Fruit fly (Drosophila melanogaster): ENCODE results near the gene Boh2.

The Boh2 gene

DNA sequence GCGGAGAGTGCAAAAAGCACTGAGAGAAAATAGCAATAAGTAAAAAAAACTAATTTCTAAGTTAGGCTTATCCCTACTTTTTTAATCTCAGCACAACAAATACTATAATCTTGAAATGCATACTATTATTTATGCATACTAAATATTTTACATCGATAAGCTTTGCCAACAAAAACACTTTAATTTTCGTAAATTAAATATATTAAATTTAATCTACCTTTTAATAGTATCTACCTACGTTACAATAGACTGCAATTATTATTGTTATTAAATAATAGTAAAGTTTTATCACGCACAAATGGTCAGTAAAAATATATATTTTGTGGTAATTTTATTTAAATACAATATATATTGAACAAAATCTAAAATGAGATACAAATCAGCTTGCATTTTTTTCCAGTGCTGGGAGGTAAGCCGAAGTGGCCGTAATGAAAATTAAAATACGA, 3.3 kb downstream of the Boh2 start:
- no peak for TF ChIP-seq CG17801 (GFP tag; optimal IDR thresholded peaks at IDR 0.05; ENCODE audit: partially characterized antibody)

DNA sequence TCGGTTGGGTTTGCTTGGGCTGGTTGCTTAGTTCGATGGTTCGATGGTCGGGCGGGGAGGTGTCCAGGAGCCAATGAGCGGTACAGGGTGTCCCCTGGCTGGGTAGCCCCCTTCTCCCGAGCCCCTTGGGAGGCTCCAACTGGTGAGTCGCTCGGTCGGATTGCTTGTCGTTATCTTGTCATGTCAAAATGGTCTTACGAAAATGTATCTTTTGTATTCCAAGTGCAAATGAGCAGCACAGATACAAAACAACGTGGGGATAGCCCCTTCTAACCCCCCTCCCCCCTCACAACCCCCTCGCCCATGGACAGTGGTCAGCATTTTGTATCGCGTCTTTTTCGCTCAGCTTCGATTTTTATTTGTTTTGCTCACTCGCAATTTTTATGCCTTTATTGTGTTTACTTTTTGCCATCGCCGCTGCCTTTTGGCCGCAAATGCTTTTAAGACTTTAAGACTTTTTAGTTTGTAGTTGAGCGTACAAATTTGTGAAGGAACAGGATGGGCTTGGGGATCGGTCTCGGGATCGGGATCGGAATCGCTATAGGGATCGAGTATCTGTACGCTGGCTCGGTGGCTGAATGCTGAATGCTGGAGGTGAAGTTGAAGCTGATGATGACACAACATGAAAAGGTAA, 3.9 kb downstream of the Boh2 start:
- TF ChIP-seq CG17801 (GFP tag; optimal IDR thresholded peaks at IDR 0.05; ENCODE audit: partially characterized antibody): no peak

DNA sequence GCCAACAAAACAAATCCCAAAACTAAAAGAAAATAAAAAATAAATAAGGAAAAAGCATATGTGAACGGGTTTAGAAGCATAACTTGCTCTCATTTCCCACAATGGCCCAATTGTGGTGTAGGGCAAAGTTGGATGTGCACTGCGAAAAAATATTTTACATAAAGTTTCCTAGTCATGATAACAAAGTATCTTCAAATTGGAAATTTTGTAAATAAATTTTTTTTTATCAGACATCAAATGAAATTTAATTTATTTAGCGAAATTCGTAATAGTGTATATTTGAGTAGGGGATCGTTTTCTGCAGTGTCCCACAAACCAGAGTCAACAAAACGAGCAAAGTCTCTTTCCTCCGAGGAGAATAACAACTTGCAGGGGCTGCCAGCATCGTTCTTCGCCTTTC, 5.3 kb downstream of the Boh2 start:
- no peak for TF ChIP-seq CG17801 (GFP tag; optimal IDR thresholded peaks at IDR 0.05; ENCODE audit: partially characterized antibody)

DNA sequence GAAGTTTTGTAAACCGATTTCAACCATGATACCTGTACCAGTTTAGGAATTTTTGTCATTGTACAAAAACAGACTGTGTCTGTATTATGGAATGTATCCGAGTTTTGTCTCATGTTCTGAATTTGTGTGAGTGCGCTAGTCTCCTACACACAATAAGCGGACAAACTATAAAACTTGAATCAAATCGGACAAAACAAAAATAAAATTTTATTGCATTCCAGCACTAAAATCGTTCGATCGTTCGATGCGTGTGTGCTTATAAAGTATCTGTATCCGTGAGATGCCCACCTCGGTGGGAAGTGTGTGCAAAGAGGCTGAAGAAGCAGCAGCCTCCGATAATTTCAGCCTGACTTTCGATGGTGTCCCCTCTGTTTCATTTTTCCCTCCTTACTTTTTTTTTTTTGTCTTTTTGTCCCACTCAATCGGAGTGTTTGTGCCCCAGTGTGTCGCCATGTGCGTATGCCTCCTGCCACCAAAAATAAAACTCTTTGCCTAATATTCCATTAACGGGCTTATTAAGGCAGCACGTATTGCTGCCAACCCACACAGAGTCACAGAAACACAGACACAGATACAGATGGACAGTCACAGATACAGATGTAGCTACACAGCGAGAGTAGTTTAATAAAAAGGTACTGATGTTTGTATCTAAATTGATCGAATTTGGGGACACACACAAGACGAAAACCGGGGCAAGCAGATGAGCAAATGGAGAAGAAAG, 9.7 kb downstream of the Boh2 start:
- TF ChIP-seq CG17801 (GFP tag; optimal IDR thresholded peaks at IDR 0.05; ENCODE audit: partially characterized antibody): no peak

DNA sequence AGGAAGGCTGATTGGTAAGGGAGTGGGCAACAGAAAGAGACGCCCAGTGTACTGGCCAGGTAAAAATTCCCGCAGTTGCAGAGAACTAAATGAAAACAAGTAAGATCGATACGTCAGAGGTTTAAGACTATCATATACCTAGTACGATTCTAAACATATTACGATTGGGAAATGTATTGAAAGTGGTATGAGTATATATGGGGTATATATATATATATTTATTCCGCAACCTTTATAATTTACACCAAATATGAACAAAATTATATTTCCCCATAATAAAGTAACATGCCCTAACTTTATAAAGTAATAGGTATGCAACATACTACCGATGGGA, 10.3 kb downstream of the Boh2 start:
- no peak for TF ChIP-seq CG17801 (GFP tag; optimal IDR thresholded peaks at IDR 0.05; ENCODE audit: partially characterized antibody)

DNA sequence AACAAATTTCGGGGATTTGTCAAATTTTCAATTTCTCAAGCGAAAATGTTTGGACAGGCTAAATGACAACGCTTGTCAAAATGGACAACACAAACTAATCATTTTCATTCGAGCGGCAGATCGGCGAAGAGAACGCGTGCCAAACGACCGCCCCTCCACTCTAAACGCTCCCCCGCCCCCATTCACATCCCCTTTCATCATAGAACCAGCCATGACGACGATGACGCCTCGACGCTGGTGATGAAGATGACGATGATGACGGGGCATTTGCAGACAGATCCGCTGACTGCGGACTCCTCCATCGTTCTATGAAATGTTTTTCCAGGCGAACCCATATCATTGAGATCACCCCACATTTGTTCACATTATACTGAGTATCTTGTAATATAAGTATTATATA, 11.3 kb downstream of the Boh2 start:
- no peak for TF ChIP-seq CG17801 (GFP tag; optimal IDR thresholded peaks at IDR 0.05; ENCODE audit: partially characterized antibody)

DNA sequence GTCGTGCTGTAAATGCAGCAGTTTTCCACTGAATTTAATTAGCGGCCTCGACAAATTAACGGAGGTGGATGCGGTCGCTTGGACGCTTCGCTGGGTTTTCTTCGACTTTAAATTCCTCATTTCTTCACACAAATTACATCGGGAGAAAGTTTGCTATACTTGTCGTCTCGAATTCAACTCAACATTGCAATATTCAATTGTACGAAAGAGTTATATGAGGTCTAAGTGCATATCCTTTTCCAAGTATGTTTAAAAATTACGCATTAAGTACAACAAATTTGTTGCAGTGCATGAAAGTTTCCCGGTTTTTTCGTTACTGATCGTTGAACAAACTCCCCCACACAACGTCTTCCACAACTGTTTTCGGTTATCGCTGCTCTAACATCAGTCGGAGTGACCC, 13.9 kb downstream of the Boh2 start:
- TF ChIP-seq CG17801 (GFP tag; optimal IDR thresholded peaks at IDR 0.05; ENCODE audit: partially characterized antibody): no peak

DNA sequence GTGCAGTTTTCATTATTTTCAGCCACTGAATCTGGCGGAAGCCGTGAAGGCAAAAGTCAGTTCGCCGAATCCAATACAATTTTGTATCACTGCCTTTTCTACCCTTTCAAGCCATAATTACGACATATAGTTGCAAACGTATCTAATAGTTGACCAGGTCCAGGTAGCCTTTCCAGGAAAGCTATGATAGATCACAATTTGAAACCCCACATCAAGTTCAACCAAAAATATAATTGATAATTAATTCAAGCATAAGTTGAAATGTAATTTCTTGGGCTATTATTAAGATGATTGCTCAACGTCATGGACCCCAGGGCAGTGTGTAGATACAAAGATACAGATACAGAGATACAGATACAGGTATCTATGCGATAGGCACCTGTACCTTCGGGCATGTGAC, 17.4 kb downstream of the Boh2 start:
- no peak for TF ChIP-seq CG17801 (GFP tag; optimal IDR thresholded peaks at IDR 0.05; ENCODE audit: partially characterized antibody)

DNA sequence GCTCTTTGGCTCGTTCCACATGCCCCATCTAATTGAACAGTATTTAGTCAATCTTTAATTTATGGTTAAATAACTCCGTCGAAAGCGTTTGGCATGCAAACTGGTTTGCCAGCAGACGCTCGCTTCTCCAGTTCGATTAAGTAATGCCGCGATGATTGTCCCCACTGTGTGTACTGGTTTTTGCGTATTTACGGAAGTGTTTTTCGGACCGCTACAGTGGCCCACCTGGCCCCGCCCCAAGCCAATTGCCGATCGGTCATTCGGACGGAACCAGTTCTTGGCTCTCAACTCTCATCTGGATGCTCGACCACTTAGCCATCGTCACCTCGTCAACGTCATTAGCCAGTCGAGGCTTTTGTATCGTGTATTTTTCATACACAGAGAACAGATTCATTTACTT, 17.9 kb downstream of the Boh2 start:
- no peak for TF ChIP-seq CG17801 (GFP tag; optimal IDR thresholded peaks at IDR 0.05; ENCODE audit: partially characterized antibody)

DNA sequence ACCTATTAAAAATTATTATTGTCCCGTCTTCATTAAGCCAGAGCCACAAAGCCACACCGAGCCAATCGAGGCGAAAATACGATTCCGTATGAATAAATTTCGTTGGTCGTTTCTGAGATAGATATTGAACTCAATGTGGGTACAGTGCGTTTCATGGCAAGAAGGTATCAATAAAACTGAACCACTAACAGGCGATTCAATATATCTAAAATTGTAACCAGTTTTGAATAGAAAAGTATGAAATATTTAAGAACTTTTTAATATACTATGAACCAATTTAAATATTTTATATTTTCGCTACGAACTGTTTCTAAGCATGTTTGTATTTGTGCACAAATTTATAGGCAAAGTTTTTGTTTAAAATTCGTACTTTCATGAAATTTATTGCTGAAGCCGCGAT, 20.2 kb downstream of the Boh2 start:
- TF ChIP-seq CG17801 (GFP tag; optimal IDR thresholded peaks at IDR 0.05; ENCODE audit: partially characterized antibody): no peak

DNA sequence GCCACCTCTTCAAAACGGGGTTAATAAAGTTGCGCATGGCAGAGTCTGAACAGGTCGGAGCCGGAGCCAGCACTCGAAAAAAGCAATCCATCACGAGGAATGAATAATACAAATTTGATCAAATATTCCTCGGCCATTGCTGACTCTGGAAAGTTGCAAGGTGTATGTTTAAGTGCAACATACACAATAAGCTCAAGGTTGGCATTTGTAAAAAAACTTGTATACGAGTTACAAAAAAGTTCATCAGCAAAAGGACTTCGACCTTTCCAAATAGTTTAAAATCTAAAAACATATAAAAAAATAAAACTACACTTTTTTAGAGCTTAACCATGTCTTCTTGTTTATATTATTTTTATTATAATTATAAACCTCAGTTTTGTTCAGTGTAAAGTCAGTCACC, 21.9 kb downstream of the Boh2 start:
- TF ChIP-seq CG17801 (GFP tag; optimal IDR thresholded peaks at IDR 0.05; ENCODE audit: partially characterized antibody): no peak

DNA sequence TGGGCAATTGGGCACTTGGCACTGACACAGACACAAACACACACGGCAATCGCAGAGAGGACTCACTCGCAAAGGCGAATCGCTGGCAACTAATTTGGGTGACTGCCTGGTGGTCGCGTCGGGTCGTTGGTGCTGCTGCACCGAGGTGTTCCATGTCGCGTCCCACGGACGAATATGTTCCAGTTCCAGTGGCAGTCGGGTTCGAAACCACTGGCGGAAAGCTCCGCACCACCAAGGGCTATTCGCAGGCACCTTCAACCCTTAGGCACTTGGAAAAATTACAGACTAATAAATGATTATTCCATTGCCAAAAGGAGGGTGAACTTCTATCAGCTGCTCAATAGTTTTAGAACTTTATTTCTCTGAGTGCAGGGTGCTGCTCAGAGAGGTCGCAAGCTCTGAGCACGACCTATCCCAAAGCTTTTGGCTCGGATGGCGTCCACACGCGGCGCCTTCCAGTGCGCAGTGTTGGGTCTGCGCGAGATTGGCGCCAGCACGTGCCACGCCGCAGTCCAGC, 24.7 kb downstream of the Boh2 start, which contains the start of gene Ca-beta:
Gene Ca-beta, minus strand, starts transcription at position 51 of the 517 bp plus-strand sequence.
- TF ChIP-seq CG17801 (GFP tag; optimal IDR thresholded peaks at IDR 0.05; ENCODE audit: partially characterized antibody): no peak

DNA sequence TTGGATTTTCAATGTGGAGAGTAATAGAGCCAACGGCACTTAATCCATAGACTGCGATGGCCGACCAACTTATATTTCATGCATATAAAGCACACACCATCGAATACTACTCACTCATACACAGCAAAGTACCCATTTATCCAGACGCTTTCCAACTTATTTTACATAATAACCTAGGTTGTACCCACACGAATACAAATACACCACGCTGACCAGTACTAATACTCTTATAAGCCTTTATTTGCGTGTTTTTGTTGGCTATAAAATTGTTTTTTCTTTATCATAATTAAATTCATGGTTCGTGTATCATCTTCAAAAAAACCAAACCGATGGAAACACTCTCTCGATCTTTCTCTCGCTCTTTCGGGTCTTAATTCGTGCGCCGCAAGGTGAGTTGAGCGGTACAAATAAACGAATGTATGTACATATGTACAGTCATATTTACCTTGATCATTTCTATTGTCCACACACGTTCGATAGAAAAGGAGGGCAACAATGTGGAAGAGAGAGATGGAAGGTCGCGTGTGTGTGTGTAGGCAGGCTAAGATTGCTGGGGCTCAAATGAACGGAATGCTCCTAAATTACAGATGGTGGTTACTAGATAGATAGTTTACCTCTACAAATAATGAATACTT, 27.9 kb downstream of the Boh2 start:
- TF ChIP-seq CG17801 (GFP tag; optimal IDR thresholded peaks at IDR 0.05; ENCODE audit: partially characterized antibody): no peak

DNA sequence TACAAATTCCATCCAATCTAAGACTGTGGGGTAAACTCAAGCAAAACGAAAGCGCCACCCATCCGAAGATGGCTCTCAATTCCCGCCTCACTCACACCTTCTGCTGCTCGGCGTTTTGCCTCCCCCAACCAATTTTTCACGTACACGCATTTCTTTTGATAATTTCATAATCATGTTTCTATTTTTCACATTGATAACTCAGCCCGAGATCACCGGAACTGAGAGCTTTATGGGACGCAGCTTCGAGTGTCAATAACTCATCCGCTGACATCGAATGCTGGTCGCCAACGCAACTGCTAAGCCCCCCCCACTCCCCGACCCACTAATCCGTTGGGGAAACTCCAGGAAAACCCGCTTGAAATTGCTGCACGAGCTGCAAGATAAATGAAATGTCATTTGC, 28.6 kb downstream of the Boh2 start:
- no peak for TF ChIP-seq CG17801 (GFP tag; optimal IDR thresholded peaks at IDR 0.05; ENCODE audit: partially characterized antibody)

DNA sequence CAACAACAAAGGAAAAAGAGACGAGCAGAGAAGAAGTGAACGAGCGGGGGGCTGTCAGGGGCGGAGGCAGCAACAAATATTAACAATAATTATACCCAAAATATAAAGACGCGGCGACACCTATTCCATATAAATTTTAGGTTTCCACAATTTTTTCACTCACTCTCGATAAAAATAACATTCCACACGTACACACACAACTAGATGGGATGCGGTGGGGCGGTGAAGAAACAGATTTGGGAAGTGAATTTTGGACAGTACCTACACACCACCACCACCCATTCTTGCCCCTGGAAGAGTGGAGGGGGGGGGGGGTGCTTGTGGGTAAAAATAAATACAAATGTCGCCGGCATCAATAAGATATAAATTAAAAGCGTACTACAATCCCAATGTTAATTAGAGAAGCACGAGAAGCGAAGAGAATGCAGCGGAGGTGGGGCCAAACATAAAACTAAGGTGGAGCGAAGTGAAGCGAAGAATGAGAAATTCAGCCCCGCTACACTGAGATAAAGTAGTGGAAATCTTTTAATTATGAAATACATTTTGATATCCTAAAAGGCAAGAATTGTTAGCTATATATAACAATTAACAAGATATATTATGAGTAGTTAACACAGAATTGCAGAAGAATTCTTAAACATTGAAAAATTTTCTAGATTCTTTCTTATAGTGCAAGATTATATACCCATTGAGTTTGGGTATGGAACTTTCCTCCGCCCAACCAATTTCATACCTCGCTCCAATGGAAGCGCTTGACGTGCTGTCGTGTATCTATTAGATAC, 29.9 kb downstream of the Boh2 start:
- no peak for TF ChIP-seq CG17801 (GFP tag; optimal IDR thresholded peaks at IDR 0.05; ENCODE audit: partially characterized antibody)
